Fruit fly (Drosophila melanogaster) whole organism, embryonic: ENCODE data around the gene CG14695.

Experiments
- Antp ChIP-seq: fragments of 200-800 bp; sonication (Bioruptor generic); optimal IDR thresholded peaks from 3 replicates; lab custom pipeline; 2016; ENCODE audit warnings: missing biosample characterization, missing genetic modification characterization
- Awh ChIP-seq: fragments of 200-800 bp; sonication (Bioruptor generic); IDR thresholded peaks from 2 replicates; pipeline ENCODE4, ENCODE4 v1.3.6; 2022; ENCODE audit warnings: missing biosample characterization, missing genetic modification characterization
- CG10209 ChIP-seq: fragments of 200-800 bp; sonication (Bioruptor generic); optimal IDR thresholded peaks from 3 replicates; lab custom pipeline; 2017; ENCODE audit warnings: missing biosample characterization, mild to moderate bottlenecking, missing genetic modification characterization, missing genetic modification reagents
- CG12236 ChIP-seq: fragments of 200-800 bp; sonication (Bioruptor generic); optimal IDR thresholded peaks from 2 replicates; lab custom pipeline; 2016; ENCODE audit warnings: missing biosample characterization, missing genetic modification characterization
- CG12391 ChIP-seq: fragments of 200-800 bp; sonication (Bioruptor generic); optimal IDR thresholded peaks from 3 replicates; lab custom pipeline; 2018; ENCODE audit warnings: missing biosample characterization, mild to moderate bottlenecking, missing genetic modification characterization, moderate library complexity
- CG15514 ChIP-seq: fragments of 200-800 bp; sonication (Bioruptor generic); optimal IDR thresholded peaks from 3 replicates; lab custom pipeline; 2017; ENCODE audit warnings: missing biosample characterization, missing genetic modification characterization, mild to moderate bottlenecking, moderate library complexity, missing genetic modification reagents
- CG17361 ChIP-seq: fragments of 200-800 bp; sonication (Bioruptor generic); IDR thresholded peaks from 3 replicates; pipeline ENCODE4 v1.3.6; 2022; ENCODE audit warnings: missing biosample characterization, missing genetic modification characterization
- CG18619 ChIP-seq: fragments of 200-800 bp; sonication (Bioruptor generic); optimal IDR thresholded peaks from 3 replicates; lab custom pipeline; 2017; ENCODE audit warnings: missing biosample characterization, mild to moderate bottlenecking, missing genetic modification characterization
- CG4617 ChIP-seq: fragments of 200-800 bp; sonication (Bioruptor generic); optimal IDR thresholded peaks from 3 replicates; lab custom pipeline; 2016; ENCODE audit warnings: missing biosample characterization, missing genetic modification characterization, borderline replicate concordance
- CG6272 ChIP-seq: fragments of 200-800 bp; sonication (Bioruptor generic); IDR thresholded peaks from 2 replicates; pipeline ENCODE4 v1.3.6; 2022; ENCODE audit warnings: missing biosample characterization, missing genetic modification characterization
- CG7786 ChIP-seq: fragments of 200-800 bp; sonication (Bioruptor generic); optimal IDR thresholded peaks from 2 replicates; lab custom pipeline; 2016; ENCODE audit warnings: missing biosample characterization, missing genetic modification characterization
- CG9609 ChIP-seq: fragments of 200-800 bp; sonication (Bioruptor generic); optimal IDR thresholded peaks from 3 replicates; lab custom pipeline; 2016; ENCODE audit warnings: missing biosample characterization, missing genetic modification characterization
- Drgx ChIP-seq: fragments of 200-800 bp; sonication (Bioruptor generic); IDR thresholded peaks from 2 replicates; pipeline ENCODE4 v1.3.6; 2022; ENCODE audit warnings: missing biosample characterization, missing genetic modification characterization
- Ets65A ChIP-seq: fragments of 200-800 bp; sonication (Bioruptor generic); peaks from one replicate; lab custom pipeline; 2016; ENCODE audit warnings: missing biosample characterization, missing genetic modification characterization
- HLH3B ChIP-seq: fragments of 200-800 bp; sonication (Bioruptor generic); IDR thresholded peaks from 2 replicates; pipeline ENCODE4 v1.3.6; 2022; ENCODE audit warnings: missing biosample characterization, missing genetic modification characterization
- Hmr ChIP-seq: fragments of 200-800 bp; sonication (Bioruptor generic); optimal IDR thresholded peaks from 3 replicates; lab custom pipeline; 2017; ENCODE audit warnings: mild to moderate bottlenecking, missing biosample characterization, missing genetic modification reagents, missing genetic modification characterization
- Hmx ChIP-seq: fragments of 200-800 bp; sonication (Bioruptor generic); optimal IDR thresholded peaks from 2 replicates; lab custom pipeline; 2016; ENCODE audit warnings: missing biosample characterization, missing genetic modification characterization
- Hsf ChIP-seq: fragments of 200-800 bp; sonication (Bioruptor generic); optimal IDR thresholded peaks from 3 replicates; lab custom pipeline; 2016; ENCODE audit warnings: missing biosample characterization, missing genetic modification characterization
- Med ChIP-seq: fragments of 200-800 bp; sonication (Bioruptor generic); peaks from one replicate; lab custom pipeline; 2016; ENCODE audit warnings: missing biosample characterization, missing genetic modification characterization, mild to moderate bottlenecking, inconsistent platforms, moderate library complexity
- Meics ChIP-seq: fragments of 200-800 bp; sonication (Bioruptor generic); optimal IDR thresholded peaks from 2 replicates; lab custom pipeline; 2017; ENCODE audit warnings: missing biosample characterization, mild to moderate bottlenecking, missing genetic modification characterization
- Mes4 ChIP-seq: fragments of 200-800 bp; sonication (Bioruptor generic); optimal IDR thresholded peaks from 2 replicates; lab custom pipeline; 2016; ENCODE audit warnings: missing biosample characterization, missing genetic modification characterization
- Neu2 ChIP-seq: fragments of 200-800 bp; sonication (Bioruptor generic); optimal IDR thresholded peaks from 3 replicates; lab custom pipeline; 2016; ENCODE audit warnings: missing biosample characterization, missing genetic modification characterization, borderline replicate concordance
- Nf-YC ChIP-seq: fragments of 200-800 bp; optimal IDR thresholded peaks from 3 replicates; lab custom pipeline; 2019; ENCODE audit warnings: missing biosample characterization, mild to moderate bottlenecking, missing genetic modification characterization, moderate library complexity
- Optix ChIP-seq: fragments of 200-800 bp; sonication (Bioruptor generic); IDR thresholded peaks from 3 replicates; pipeline ENCODE4 v1.3.6; 2022; ENCODE audit warnings: missing biosample characterization, missing genetic modification characterization
- Rfx ChIP-seq: fragments of 200-800 bp; sonication (Bioruptor generic); IDR thresholded peaks from 2 replicates; pipeline ENCODE4 v1.3.6; 2022; ENCODE audit warnings: missing biosample characterization, missing genetic modification characterization
- Tbp ChIP-seq: fragments of >200 bp; optimal IDR thresholded peaks from 2 replicates; lab custom pipeline; 2018; ENCODE audit warnings: missing biosample characterization, missing genetic modification characterization
- Trl ChIP-seq, 3 experiments: fragments of >200 bp in 2 of 3; fragments of 200-800 bp in 1 of 3; sonication (Bioruptor generic) in 1 of 3; optimal IDR thresholded peaks; 2 replicates in 1 of 3; 3 replicates in 2 of 3; lab custom pipeline; 2016 to 2017; ENCODE audit warnings: missing biosample characterization in 1 of 3, missing genetic modification characterization in 1 of 3
- ap ChIP-seq: fragments of 200-800 bp; sonication (Bioruptor generic); IDR thresholded peaks from 2 replicates; pipeline ENCODE4 v1.3.6; 2022; ENCODE audit warnings: missing biosample characterization, missing genetic modification characterization
- ara ChIP-seq: fragments of 200-800 bp; sonication (Bioruptor generic); IDR thresholded peaks from 2 replicates; pipeline ENCODE4 v1.3.6; 2022; ENCODE audit warnings: missing biosample characterization, missing genetic modification characterization
- dimm ChIP-seq: fragments of 200-800 bp; sonication (Bioruptor generic); IDR thresholded peaks from 2 replicates; pipeline ENCODE4 v1.3.6; 2022; ENCODE audit warnings: missing biosample characterization, missing genetic modification characterization
- dm ChIP-seq: fragments of 200-800 bp; sonication (Bioruptor generic); optimal IDR thresholded peaks from 3 replicates; lab custom pipeline; 2016; ENCODE audit warnings: missing biosample characterization, missing genetic modification characterization
- emc ChIP-seq: fragments of 200-800 bp; sonication (Bioruptor generic); optimal IDR thresholded peaks from 2 replicates; lab custom pipeline; 2016; ENCODE audit warnings: missing biosample characterization, missing genetic modification characterization
- hb ChIP-seq: fragments of 200-800 bp; sonication (Bioruptor generic); IDR thresholded peaks from 3 replicates; pipeline ENCODE4 v1.3.6; 2022; ENCODE audit warnings: missing biosample characterization, missing genetic modification characterization; ENCODE audit not compliant: partially characterized antibody
- ken ChIP-seq: fragments of 200-800 bp; sonication (Bioruptor generic); IDR thresholded peaks from 3 replicates; pipeline ENCODE4 v1.3.6; 2022; ENCODE audit warnings: missing biosample characterization, missing genetic modification characterization
- lmd ChIP-seq: fragments of 200-800 bp; sonication (Bioruptor generic); IDR thresholded peaks from 2 replicates; pipeline ENCODE4 v1.3.6; 2022; ENCODE audit warnings: missing biosample characterization, missing genetic modification characterization
- lov ChIP-seq, 2 experiments: fragments of 200-800 bp in 1 of 2; fragments of >200 bp in 1 of 2; sonication (Bioruptor generic) in 1 of 2; IDR thresholded peaks in 1 of 2; optimal IDR thresholded peaks in 1 of 2; 2 replicates in 1 of 2; 3 replicates in 1 of 2; pipeline versions ENCODE4 v1.3.6 to Lab custom; 2017 to 2022; ENCODE audit warnings: missing biosample characterization in 1 of 2, missing genetic modification characterization in 1 of 2
- maf-S ChIP-seq: fragments of 200-800 bp; sonication (Bioruptor generic); optimal IDR thresholded peaks from 2 replicates; lab custom pipeline; 2016; ENCODE audit warnings: missing biosample characterization, missing genetic modification characterization
- mld ChIP-seq: fragments of 200-800 bp; sonication (Bioruptor generic); IDR thresholded peaks from 3 replicates; pipeline ENCODE4 v1.3.6; 2022; ENCODE audit warnings: missing biosample characterization, missing genetic modification characterization; ENCODE audit not compliant: partially characterized antibody
- pb ChIP-seq: fragments of 200-800 bp; sonication (Bioruptor generic); optimal IDR thresholded peaks from 3 replicates; lab custom pipeline; 2016; ENCODE audit warnings: missing biosample characterization, missing genetic modification characterization
- peb ChIP-seq: fragments of 200-800 bp; sonication (Bioruptor generic); IDR thresholded peaks from 2 replicates; pipeline ENCODE4 v1.3.6; 2022; ENCODE audit warnings: missing biosample characterization, missing genetic modification characterization
- ranshi ChIP-seq: fragments of 200-800 bp; sonication (Bioruptor generic); IDR thresholded peaks from 2 replicates; pipeline ENCODE4 v1.3.6; 2022; ENCODE audit warnings: missing biosample characterization, missing genetic modification characterization
- run ChIP-seq: fragments of 200-800 bp; sonication (Bioruptor generic); optimal IDR thresholded peaks from 3 replicates; lab custom pipeline; 2018; ENCODE audit warnings: missing biosample characterization, mild to moderate bottlenecking, missing genetic modification characterization
- sens ChIP-seq: fragments of 200-800 bp; sonication (Bioruptor generic); peaks from one replicate; lab custom pipeline; 2016; ENCODE audit warnings: missing biosample characterization, missing genetic modification characterization
- slbo ChIP-seq: fragments of 200-800 bp; sonication (Bioruptor generic); IDR thresholded peaks from 2 replicates; pipeline ENCODE4 v1.3.6; 2022; ENCODE audit warnings: missing biosample characterization, missing genetic modification characterization
- tap ChIP-seq: fragments of 200-800 bp; optimal IDR thresholded peaks from 3 replicates; lab custom pipeline; 2019; ENCODE audit warnings: missing biosample characterization, mild to moderate bottlenecking, missing genetic modification characterization, moderate library complexity
- tll ChIP-seq, 2 experiments: fragments of 200-800 bp in 1 of 2; fragments of >200 bp in 1 of 2; sonication (Bioruptor generic) in 1 of 2; optimal IDR thresholded peaks; 2 replicates each; lab custom pipeline; 2017 to 2019; ENCODE audit warnings: missing biosample characterization in 2 of 2, missing genetic modification characterization in 2 of 2, mild to moderate bottlenecking in 1 of 2, moderate library complexity in 1 of 2
- usp ChIP-seq: fragments of >200 bp; optimal IDR thresholded peaks from 2 replicates; lab custom pipeline; 2017; ENCODE audit warnings: missing biosample characterization, missing genetic modification characterization

CG14695 gene

dm6 chr3R:10868427-10868962, 10.6 kb downstream of the CG14695 start, which contains the start of the genes SelR and Tsp86D (continued):
- TF ChIP-seq CG12236 (GFP tag; lab: Kevin White, UChicago), result no peak
- no peak for TF ChIP-seq Drgx
- TF ChIP-seq CG10209, result no peak
- TF ChIP-seq Awh (GFP tag; lab: Robert Waterston, UW), result no peak; the same call in 1 of the 2 replicates
- 0 out of 3 replicates have a peak, but pooled peaks have one; percentile 28 for TF ChIP-seq hb (GFP tag; lab: Robert Waterston, UW)
- TF ChIP-seq Mes4 (GFP tag; lab: Kevin White, UChicago), result no peak
- peak; percentile 66 for TF ChIP-seq Nf-YC (tag; lab: Kevin White, UChicago)
- no peak for TF ChIP-seq slbo
- TF ChIP-seq dm (GFP tag; lab: Kevin White, UChicago), result peak; percentile 75
- peak; percentile 49; the same call in 1 of the 2 replicates for TF ChIP-seq Rfx (GFP tag; lab: Robert Waterston, UW)
- TF ChIP-seq lov (optimal IDR thresholded peaks at IDR 0.05; lab: Kevin White, UChicago), result no peak
- TF ChIP-seq lov (GFP tag; IDR thresholded peaks at IDR 0.05; lab: Robert Waterston, UW), result peak; percentile 62; the same call in 1 of the 3 replicates
- TF ChIP-seq maf-S (GFP tag; lab: Kevin White, UChicago), result no peak
- peak; percentile 87 for TF ChIP-seq CG15514 (GFP tag; lab: Kevin White, UChicago)
- no peak for TF ChIP-seq usp (GFP tag; lab: Kevin White, UChicago)
- no peak for TF ChIP-seq pb
- TF ChIP-seq, all 482 proteins: peak for 201

- TF ChIP-seq CG17361 (GFP tag; lab: Robert Waterston, UW) (no peak), tap (tag; lab: Kevin White, UChicago) (no peak), mld (no peak), tll (GFP tag; optimal IDR thresholded peaks at IDR 0.05; lab: Kevin White, UChicago) (no peak), Trl (optimal IDR thresholded peaks at IDR 0.05; lab: Kevin White, UChicago) (peak in 1 of 2 experiments; percentile 59), Trl (GFP tag; optimal IDR thresholded peaks at IDR 0.05; lab: Kevin White, UChicago) (no peak), CG12391 (tag; lab: Kevin White, UChicago) (no peak), ap (GFP tag; lab: Robert Waterston, UW) (no peak), sens (GFP tag; lab: Kevin White, UChicago) (no peak)
Observed at dm6 chr3R:10863956-10864355, 15.2 kb downstream of the CG14695 start.

- TF ChIP-seq Tbp (GFP tag; lab: Kevin White, UChicago) (no peak), Trl (optimal IDR thresholded peaks at IDR 0.05; lab: Kevin White, UChicago) (no peak), Trl (GFP tag; optimal IDR thresholded peaks at IDR 0.05; lab: Kevin White, UChicago) (peak; percentile 46), CG18619 (peak; percentile 3), HLH3B (peak; percentile 17; the same call in 1 of the 2 replicates), CG7786 (GFP tag; lab: Kevin White, UChicago) (peak; percentile 17), ken (no peak), emc (no peak), Neu2 (GFP tag; lab: Kevin White, UChicago) (peak; percentile 37), run (tag; lab: Kevin White, UChicago) (no peak), Optix (0 out of 3 replicates have a peak, but pooled peaks have one; percentile 32), Ets65A (peak; percentile 82), Hsf (no peak), CG9609 (GFP tag; lab: Kevin White, UChicago) (peak; percentile 20), CG4617 (GFP tag; lab: Kevin White, UChicago) (no peak), CG17361 (GFP tag; lab: Robert Waterston, UW) (0 out of 3 replicates have a peak, but pooled peaks have one; percentile 10), Hmx (GFP tag; lab: Kevin White, UChicago) (no peak), Antp (GFP tag; lab: Kevin White, UChicago) (peak; percentile 6), ara (GFP tag; lab: Robert Waterston, UW) (no peak), lmd (GFP tag; lab: Robert Waterston, UW) (peak; percentile 28; the same call in 1 of the 2 replicates), ranshi (GFP tag; lab: Robert Waterston, UW) (no peak), CG6272 (GFP tag; lab: Robert Waterston, UW) (0 out of 2 replicates have a peak, but pooled peaks have one; percentile 8), dimm (no peak), Meics (GFP tag; lab: Kevin White, UChicago) (peak; percentile 1), Med (peak; percentile 78), Hmr (no peak), peb (no peak)
Observed at dm6 chr3R:10863446-10863819, 15.7 kb downstream of the CG14695 start.
